Fruit fly (Drosophila melanogaster): Measurements from ENCODE around the gene CG31624.
A peak's percentile ranks its signal among the peaks of the same experiment; 100 is the strongest.

DNA sequence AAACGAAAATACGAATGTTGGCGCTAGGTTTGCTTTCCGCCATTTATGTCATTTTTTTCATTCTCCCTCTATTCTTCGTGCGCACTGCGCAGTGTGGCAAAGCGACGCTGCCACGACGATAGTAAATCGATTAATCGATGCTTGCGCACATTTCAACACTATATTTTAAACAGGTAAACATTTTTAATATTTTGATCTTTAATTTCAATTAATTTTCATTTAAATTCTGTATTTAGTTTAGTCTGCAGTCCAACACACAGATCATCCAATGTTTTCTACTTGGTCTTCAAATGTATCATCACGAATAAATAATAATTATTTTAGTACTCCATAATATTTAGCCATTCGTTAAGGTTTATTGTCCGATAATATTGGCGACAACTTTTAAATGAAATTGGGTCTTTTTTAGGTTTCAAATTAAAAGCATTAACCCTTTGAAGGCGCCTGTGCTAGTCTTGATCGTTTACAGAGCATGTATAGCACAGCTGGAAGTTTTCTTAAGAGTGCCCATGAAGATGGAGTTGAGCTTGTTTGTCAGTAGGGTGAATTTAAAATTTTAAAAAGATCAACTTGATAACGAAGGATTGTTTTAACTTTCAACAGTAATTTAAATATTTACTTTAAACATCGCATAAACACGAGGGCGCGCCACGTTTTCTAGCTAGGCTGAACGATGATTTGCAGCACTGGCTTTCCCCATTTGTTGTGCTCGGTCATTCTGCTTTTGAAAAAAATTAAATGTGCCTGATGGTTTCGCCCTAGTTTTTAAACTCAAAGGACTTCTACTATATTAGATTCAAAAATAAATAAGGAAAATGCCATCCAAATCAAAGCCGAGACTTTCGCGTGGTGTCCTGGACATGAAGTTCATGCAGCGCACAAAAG lies 43.8 kb downstream of the CG31624 start, which contains the start of the genes Mpp6 and E2f2:
- peak; percentile 77 for TF ChIP-seq Eip78C (GFP tag)
- no peak for TF ChIP-seq OdsH (GFP tag; optimal IDR thresholded peaks at IDR 0.05)
- peak; percentile 9 for TF ChIP-seq topi (GFP tag; optimal IDR thresholded peaks at IDR 0.05)
- TF ChIP-seq CG6163 (GFP tag; IDR thresholded peaks at IDR 0.05): peak; percentile 43; the same call in 1 of the 3 replicates
- TF ChIP-seq CG6808 (GFP tag; optimal IDR thresholded peaks at IDR 0.05): no peak
- TF ChIP-seq lz (GFP tag; optimal IDR thresholded peaks at IDR 0.05): peak; percentile 19
- TF ChIP-seq CG3919 (GFP tag; optimal IDR thresholded peaks at IDR 0.05): peak; percentile 5
- TF ChIP-seq vri (GFP tag; optimal IDR thresholded peaks at IDR 0.05): no peak
- TF ChIP-seq Lpt (GFP tag; optimal IDR thresholded peaks at IDR 0.05): no peak
- TF ChIP-seq Gug (GFP tag; IDR thresholded peaks at IDR 0.05): no peak
- no peak for TF ChIP-seq svp (GFP tag)
- no peak for TF ChIP-seq Hr39 (GFP tag; optimal IDR thresholded peaks at IDR 0.05)
- no peak for TF ChIP-seq Ets96B (tag; optimal IDR thresholded peaks at IDR 0.05)
- TF ChIP-seq CG16779 (tag; optimal IDR thresholded peaks at IDR 0.05): no peak
